Worm (Caenorhabditis elegans) whole organism, late embryonic: ENCODE results near the gene C45H4.14.

ENCODE experiments used
- C08G9.2 ChIP-seq: sonication (generic microtip); optimal IDR thresholded peaks from 2 replicates; lab custom pipeline; 2016; ENCODE audit warnings: mild to moderate bottlenecking, missing genetic modification characterization, moderate library complexity, missing compliant biosample characterization
- C38D4.7 ChIP-seq: fragments of 200-800 bp; sonication (Bioruptor generic); optimal IDR thresholded peaks from 2 replicates; lab custom pipeline; 2018; ENCODE audit warnings: mild to moderate bottlenecking, missing genetic modification characterization, moderate library complexity, missing compliant biosample characterization
- K09A11.1 ChIP-seq: sonication (generic microtip); optimal IDR thresholded peaks from 2 replicates; lab custom pipeline; 2017; ENCODE audit warnings: antibody characterized with exemption, mild to moderate bottlenecking, missing genetic modification characterization, missing compliant biosample characterization; ENCODE audit not compliant: insufficient read depth
- ahr-1 ChIP-seq: sonication (generic microtip); optimal IDR thresholded peaks from 2 replicates; lab custom pipeline; 2016; ENCODE audit warnings: missing genetic modification characterization, missing compliant biosample characterization
- ceh-14 ChIP-seq: sonication (generic microtip); optimal IDR thresholded peaks from 2 replicates; lab custom pipeline; 2016; ENCODE audit warnings: missing genotype, missing genetic modification characterization, missing compliant biosample characterization
- ceh-18 ChIP-seq: sonication (generic microtip); optimal IDR thresholded peaks from 2 replicates; lab custom pipeline; 2016; ENCODE audit warnings: missing genetic modification characterization, missing compliant biosample characterization
- ceh-19 ChIP-seq: fragments of 200-800 bp; sonication (Bioruptor generic); optimal IDR thresholded peaks from 2 replicates; lab custom pipeline; 2018; ENCODE audit warnings: mild to moderate bottlenecking, missing genetic modification characterization, missing compliant biosample characterization
- ceh-2 ChIP-seq: sonication (generic microtip); optimal IDR thresholded peaks from 2 replicates; lab custom pipeline; 2016; ENCODE audit warnings: missing genotype, missing genetic modification characterization, missing compliant biosample characterization
- ceh-22 ChIP-seq: sonication (generic microtip); optimal IDR thresholded peaks from 2 replicates; lab custom pipeline; 2017; ENCODE audit warnings: missing biosample characterization, missing genetic modification characterization
- ceh-31 ChIP-seq: sonication (generic microtip); optimal IDR thresholded peaks from 2 replicates; lab custom pipeline; 2016; ENCODE audit warnings: missing genetic modification characterization, missing compliant biosample characterization
- ceh-34 ChIP-seq: sonication (generic microtip); optimal IDR thresholded peaks from 2 replicates; lab custom pipeline; 2016; ENCODE audit warnings: mild to moderate bottlenecking, missing genetic modification characterization, missing compliant biosample characterization
- ceh-9 ChIP-seq: sonication (generic microtip); optimal IDR thresholded peaks from 2 replicates; lab custom pipeline; 2016; ENCODE audit warnings: mild to moderate bottlenecking, missing genetic modification characterization, inconsistent platforms, missing compliant biosample characterization
- che-1 ChIP-seq: sonication (generic microtip); optimal IDR thresholded peaks from 2 replicates; lab custom pipeline; 2016; ENCODE audit warnings: mild to moderate bottlenecking, missing genetic modification characterization, missing compliant biosample characterization
- dmd-4 ChIP-seq: sonication (generic microtip); optimal IDR thresholded peaks from 2 replicates; lab custom pipeline; 2016; ENCODE audit warnings: borderline replicate concordance, missing genetic modification characterization, missing compliant biosample characterization
- dve-1 ChIP-seq: sonication (generic microtip); optimal IDR thresholded peaks from 2 replicates; lab custom pipeline; 2017; ENCODE audit warnings: antibody characterized with exemption, mild to moderate bottlenecking, missing genetic modification characterization, missing compliant biosample characterization
- elt-2 ChIP-seq: sonication (generic microtip); optimal IDR thresholded peaks from 2 replicates; lab custom pipeline; 2016; ENCODE audit warnings: missing genetic modification reagents, missing genetic modification characterization, missing compliant biosample characterization
- ets-4 ChIP-seq: sonication (generic microtip); optimal IDR thresholded peaks from 2 replicates; lab custom pipeline; 2016; ENCODE audit warnings: missing genetic modification characterization, missing compliant biosample characterization
- eyg-1 ChIP-seq: sonication (generic microtip); optimal IDR thresholded peaks from 2 replicates; lab custom pipeline; 2016; ENCODE audit warnings: missing genotype, missing genetic modification characterization, missing compliant biosample characterization
- fax-1 ChIP-seq: sonication (generic microtip); optimal IDR thresholded peaks from 2 replicates; lab custom pipeline; 2016; ENCODE audit warnings: missing genotype, missing genetic modification characterization, missing compliant biosample characterization
- fkh-10 ChIP-seq: fragments of 150-350 bp; optimal IDR thresholded peaks from 2 replicates; lab custom pipeline; 2014; ENCODE audit warnings: missing biosample characterization, missing genetic modification reagents, missing genetic modification characterization
- fkh-6 ChIP-seq: sonication (generic microtip); optimal IDR thresholded peaks from 2 replicates; lab custom pipeline; 2016; ENCODE audit warnings: missing genetic modification characterization, missing compliant biosample characterization
- gmeb-2 ChIP-seq: sonication (generic microtip); optimal IDR thresholded peaks from 2 replicates; lab custom pipeline; 2016; ENCODE audit warnings: missing genetic modification characterization, inconsistent platforms, missing compliant biosample characterization
- hlh-13 ChIP-seq: fragments of 200-800 bp; sonication (Bioruptor generic); optimal IDR thresholded peaks from 2 replicates; lab custom pipeline; 2018; ENCODE audit warnings: mild to moderate bottlenecking, missing genetic modification characterization, missing compliant biosample characterization
- hlh-30 ChIP-seq: sonication (generic microtip); optimal IDR thresholded peaks from 2 replicates; lab custom pipeline; 2017; ENCODE audit warnings: antibody characterized with exemption, missing genetic modification characterization, missing compliant biosample characterization; ENCODE audit not compliant: insufficient read depth
- hlh-6 ChIP-seq: sonication (generic microtip); optimal IDR thresholded peaks from 2 replicates; lab custom pipeline; 2016; ENCODE audit warnings: missing genotype, missing genetic modification characterization, missing compliant biosample characterization
- hlh-8 ChIP-seq: sonication (generic microtip); optimal IDR thresholded peaks from 2 replicates; lab custom pipeline; 2016; ENCODE audit warnings: missing genotype, missing genetic modification characterization, missing compliant biosample characterization
- lim-6 ChIP-seq: sonication (generic microtip); optimal IDR thresholded peaks from 2 replicates; lab custom pipeline; 2016; ENCODE audit warnings: missing genetic modification characterization, missing compliant biosample characterization
- lin-11 ChIP-seq: fragments of 200-800 bp; sonication (Bioruptor generic); optimal IDR thresholded peaks from 2 replicates; lab custom pipeline; 2018; ENCODE audit warnings: mild to moderate bottlenecking, missing genetic modification characterization, missing compliant biosample characterization
- mec-3 ChIP-seq: sonication (generic microtip); optimal IDR thresholded peaks from 2 replicates; lab custom pipeline; 2016; ENCODE audit warnings: borderline replicate concordance, missing genetic modification characterization, missing compliant biosample characterization
- nhr-11 ChIP-seq: fragments of 150-350 bp; optimal IDR thresholded peaks from 2 replicates; lab custom pipeline; 2014; ENCODE audit warnings: missing biosample characterization, missing genetic modification characterization
- odd-2 ChIP-seq: sonication (generic microtip); optimal IDR thresholded peaks from 2 replicates; lab custom pipeline; 2017; ENCODE audit warnings: antibody characterized with exemption, mild to moderate bottlenecking, missing genetic modification characterization, missing compliant biosample characterization
- pha-2 ChIP-seq: sonication (generic microtip); optimal IDR thresholded peaks from 2 replicates; lab custom pipeline; 2017; ENCODE audit warnings: mild to moderate bottlenecking, missing genetic modification characterization, missing compliant biosample characterization
- pha-4 ChIP-seq: fragments of 150-350 bp; optimal IDR thresholded peaks from 2 replicates; lab custom pipeline; 2018; ENCODE audit warnings: missing biosample characterization, missing genetic modification reagents, missing genetic modification characterization
- ref-2 ChIP-seq: sonication (generic microtip); optimal IDR thresholded peaks from 2 replicates; lab custom pipeline; 2016; ENCODE audit warnings: missing genetic modification characterization, missing compliant biosample characterization
- rnt-1 ChIP-seq: sonication (generic microtip); optimal IDR thresholded peaks from 2 replicates; lab custom pipeline; 2016; ENCODE audit warnings: missing genetic modification characterization, missing compliant biosample characterization
- sdc-2 ChIP-seq: sonication (generic microtip); optimal IDR thresholded peaks from 2 replicates; lab custom pipeline; 2016; ENCODE audit warnings: missing genotype, missing genetic modification characterization, missing compliant biosample characterization
- sox-4 ChIP-seq: sonication (generic microtip); optimal IDR thresholded peaks from 2 replicates; lab custom pipeline; 2017; ENCODE audit warnings: mild to moderate bottlenecking, missing genetic modification characterization, inconsistent platforms, missing compliant biosample characterization
- syd-9 ChIP-seq: sonication (generic microtip); optimal IDR thresholded peaks from 2 replicates; lab custom pipeline; 2016; ENCODE audit warnings: mild to moderate bottlenecking, missing genetic modification characterization, moderate library complexity, missing compliant biosample characterization
- tbx-2 ChIP-seq: sonication (generic microtip); optimal IDR thresholded peaks from 2 replicates; lab custom pipeline; 2016; ENCODE audit warnings: missing genetic modification characterization, missing compliant biosample characterization
- tbx-7 ChIP-seq: sonication (generic microtip); optimal IDR thresholded peaks from 2 replicates; lab custom pipeline; 2016; ENCODE audit warnings: missing genotype, missing genetic modification characterization, missing compliant biosample characterization
- ttx-3 ChIP-seq: sonication (generic microtip); optimal IDR thresholded peaks from 2 replicates; lab custom pipeline; 2016; ENCODE audit warnings: missing genetic modification reagents, missing genetic modification characterization, missing compliant biosample characterization
- unc-3 ChIP-seq, 2 experiments: fragments of 200-800 bp in 1 of 2; sonication (Bioruptor generic) in 1 of 2; sonication (generic microtip) in 1 of 2; conservative IDR thresholded peaks in 1 of 2; optimal IDR thresholded peaks in 1 of 2; 2 replicates each; pipeline versions ENCODE4 v1.3.6 to Lab custom; 2016 to 2022; ENCODE audit warnings: missing compliant biosample characterization in 2 of 2, missing genetic modification characterization in 2 of 2, missing genetic modification reagents in 1 of 2
- unc-42 ChIP-seq: sonication (generic microtip); optimal IDR thresholded peaks from 2 replicates; lab custom pipeline; 2016; ENCODE audit warnings: missing genotype, missing genetic modification characterization, missing compliant biosample characterization
- unc-55 ChIP-seq: sonication (generic microtip); optimal IDR thresholded peaks from 2 replicates; lab custom pipeline; 2017; ENCODE audit warnings: missing biosample characterization, missing genetic modification reagents, missing genetic modification characterization
- unc-86 ChIP-seq: sonication (generic microtip); optimal IDR thresholded peaks from 2 replicates; lab custom pipeline; 2016; ENCODE audit warnings: missing genetic modification characterization, missing compliant biosample characterization
- zip-5 ChIP-seq: sonication (generic microtip); optimal IDR thresholded peaks from 2 replicates; lab custom pipeline; 2016; ENCODE audit warnings: missing genetic modification characterization, missing compliant biosample characterization

C45H4.14 gene

ce11 chrV:2133512-2133911 is 25.7 kb downstream of the C45H4.14 start (continued):
- TF ChIP-seq sdc-2 (tag; lab: Kevin White, UChicago) (no peak), elt-2 (tag; lab: Kevin White, UChicago) (no peak), dve-1 (tag; lab: Kevin White, UChicago) (no peak), gmeb-2 (tag; lab: Kevin White, UChicago) (no peak), mec-3 (tag; lab: Kevin White, UChicago) (no peak), unc-42 (tag; lab: Kevin White, UChicago) (peak; percentile 0), K09A11.1 (no peak), ttx-3 (tag; lab: Kevin White, UChicago) (no peak), pha-4 (tag; lab: Kevin White, UChicago) (no peak)

- TF ChIP-seq ahr-1 (tag; lab: Kevin White, UChicago) (no peak), hlh-6 (no peak), lim-6 (no peak), rnt-1 (tag; lab: Kevin White, UChicago) (no peak), ceh-14 (tag; lab: Kevin White, UChicago) (no peak), unc-55 (GFP tag; lab: Kevin White, UChicago) (no peak), C38D4.7 (GFP tag; lab: Kevin White, UChicago) (no peak), eyg-1 (tag; lab: Kevin White, UChicago) (no peak), che-1 (no peak)
Measured at ce11 chrV:2132675-2133074, 26.6 kb downstream of the C45H4.14 start.

- TF ChIP-seq dve-1 (tag; lab: Kevin White, UChicago) (no peak), ceh-31 (peak; percentile 89), dmd-4 (no peak), syd-9 (no peak), odd-2 (tag; lab: Kevin White, UChicago) (no peak), pha-4 (tag; lab: Kevin White, UChicago) (no peak), ceh-14 (tag; lab: Kevin White, UChicago) (peak; percentile 7), rnt-1 (tag; lab: Kevin White, UChicago) (peak; percentile 39), sox-4 (tag; lab: Kevin White, UChicago) (no peak), hlh-30 (tag; lab: Kevin White, UChicago) (no peak), C08G9.2 (tag; lab: Kevin White, UChicago) (peak; percentile 92), sdc-2 (tag; lab: Kevin White, UChicago) (no peak), hlh-13 (GFP tag; lab: Kevin White, UChicago) (no peak), unc-3 (GFP tag; conservative IDR thresholded peaks at IDR 0.05; lab: Robert Waterston, UW) (no peak), unc-3 (tag; optimal IDR thresholded peaks at IDR 0.05; lab: Kevin White, UChicago) (peak; percentile 19), unc-86 (tag; lab: Kevin White, UChicago) (no peak), ceh-19 (no peak), fkh-10 (GFP tag; lab: Kevin White, UChicago) (no peak), hlh-8 (tag; lab: Kevin White, UChicago) (peak; percentile 3), pha-2 (tag; lab: Kevin White, UChicago) (no peak), fax-1 (tag; lab: Kevin White, UChicago) (peak; percentile 55), lin-11 (tag; lab: Kevin White, UChicago) (no peak), unc-42 (tag; lab: Kevin White, UChicago) (peak; percentile 25), ets-4 (tag; lab: Kevin White, UChicago) (peak; percentile 71), ref-2 (tag; lab: Kevin White, UChicago) (peak; percentile 63), ceh-34 (tag; lab: Kevin White, UChicago) (peak; percentile 8), tbx-7 (tag; lab: Kevin White, UChicago) (peak; percentile 76), ceh-2 (peak; percentile 76), ahr-1 (tag; lab: Kevin White, UChicago) (no peak), K09A11.1 (no peak), nhr-11 (tag; lab: Kevin White, UChicago) (no peak), zip-5 (tag; lab: Kevin White, UChicago) (peak; percentile 48), mec-3 (tag; lab: Kevin White, UChicago) (peak; percentile 69), tbx-2 (tag; lab: Kevin White, UChicago) (peak; percentile 70), ceh-22 (tag; lab: Kevin White, UChicago) (no peak), eyg-1 (tag; lab: Kevin White, UChicago) (no peak), ceh-18 (tag; lab: Kevin White, UChicago) (no peak), ceh-9 (tag; lab: Kevin White, UChicago) (no peak), fkh-6 (tag; lab: Kevin White, UChicago) (no peak)
Measured at ce11 chrV:2126996-2127585, 32.1 kb downstream of the C45H4.14 start, which contains the start of gene ldp-1. Gene ldp-1, plus strand, starts transcription at chrV:2127535.
